Worm (Caenorhabditis elegans) whole organism, L3 larva: Measurements from ENCODE around the gene K02D3.2.

Source experiments
- R02D3.7 ChIP-seq: fragments of 150-350 bp; optimal IDR thresholded peaks from 2 replicates; lab custom pipeline; 2014; ENCODE audit warnings: missing biosample characterization, missing genetic modification characterization
- aly-2 ChIP-seq: fragments of 150-350 bp; optimal IDR thresholded peaks from 2 replicates; lab custom pipeline; 2014; ENCODE audit warnings: missing biosample characterization, missing genetic modification characterization
- ama-1 ChIP-seq: fragments of 150-350 bp; optimal IDR thresholded peaks from 2 replicates; lab custom pipeline; 2018
- ceh-16 ChIP-seq: sonication (generic microtip); optimal IDR thresholded peaks from 2 replicates; lab custom pipeline; 2017; ENCODE audit warnings: missing biosample characterization, missing genetic modification characterization
- ceh-28 ChIP-seq: fragments of 150-350 bp; optimal IDR thresholded peaks from 2 replicates; lab custom pipeline; 2014; ENCODE audit warnings: missing biosample characterization, missing genetic modification reagents, missing genetic modification characterization
- daf-12 ChIP-seq: fragments of 150-350 bp; optimal IDR thresholded peaks from 2 replicates; lab custom pipeline; 2014; ENCODE audit warnings: missing biosample characterization, missing genetic modification reagents, missing genetic modification characterization
- egl-27 ChIP-seq: sonication (generic microtip); optimal IDR thresholded peaks from 4 replicates; lab custom pipeline; 2017; ENCODE audit warnings: missing biosample characterization, missing genetic modification reagents, missing genetic modification characterization
- egl-5 ChIP-seq: fragments of 150-350 bp; optimal IDR thresholded peaks from 2 replicates; lab custom pipeline; 2017; ENCODE audit warnings: missing biosample characterization, missing genetic modification reagents, missing genetic modification characterization, inconsistent platforms
- elt-2 ChIP-seq: sonication (generic microtip); optimal IDR thresholded peaks from 2 replicates; lab custom pipeline; 2016; ENCODE audit warnings: missing genetic modification reagents, mild to moderate bottlenecking, missing genetic modification characterization, missing compliant biosample characterization
- eor-1 ChIP-seq, 2 experiments: fragments of 150-350 bp; optimal IDR thresholded peaks; 2 replicates each; lab custom pipeline; 2014 to 2018; ENCODE audit warnings: missing biosample characterization in 2 of 2, missing genetic modification characterization in 2 of 2
- hmg-11 ChIP-seq: sonication (generic microtip); optimal IDR thresholded peaks from 2 replicates; lab custom pipeline; 2016; ENCODE audit warnings: missing genetic modification characterization, missing compliant biosample characterization
- jun-1 ChIP-seq: fragments of 150-350 bp; optimal IDR thresholded peaks from 2 replicates; lab custom pipeline; 2014; ENCODE audit warnings: missing biosample characterization, missing genetic modification reagents, missing genetic modification characterization
- lin-15B ChIP-seq: fragments of 150-350 bp; optimal IDR thresholded peaks from 2 replicates; lab custom pipeline; 2014; ENCODE audit warnings: missing biosample characterization, missing genetic modification characterization
- lin-39 ChIP-seq: fragments of 150-350 bp; optimal IDR thresholded peaks from 2 replicates; lab custom pipeline; 2018; ENCODE audit warnings: missing biosample characterization, missing genetic modification reagents, missing genetic modification characterization
- mdl-1 ChIP-seq: fragments of 150-350 bp; optimal IDR thresholded peaks from 2 replicates; lab custom pipeline; 2014; ENCODE audit warnings: missing biosample characterization, missing genetic modification characterization
- nfya-1 ChIP-seq: sonication (generic microtip); optimal IDR thresholded peaks from 2 replicates; lab custom pipeline; 2017; ENCODE audit warnings: missing genetic modification characterization, mild to moderate bottlenecking, missing compliant biosample characterization, antibody characterized with exemption, moderate library complexity; ENCODE audit not compliant: insufficient read depth
- nhr-11 ChIP-seq: fragments of 150-350 bp; optimal IDR thresholded peaks from 2 replicates; lab custom pipeline; 2014; ENCODE audit warnings: missing biosample characterization, missing genetic modification characterization
- nhr-23 ChIP-seq: fragments of 150-350 bp; optimal IDR thresholded peaks from 2 replicates; lab custom pipeline; 2014; ENCODE audit warnings: missing biosample characterization, missing genetic modification reagents, missing genetic modification characterization
- nhr-25 ChIP-seq: sonication (generic microtip); optimal IDR thresholded peaks from 2 replicates; lab custom pipeline; 2017; ENCODE audit warnings: missing biosample characterization, missing genetic modification characterization
- nhr-28 ChIP-seq: fragments of 150-350 bp; optimal IDR thresholded peaks from 2 replicates; lab custom pipeline; 2014; ENCODE audit warnings: missing biosample characterization, missing genetic modification characterization
- nhr-43 ChIP-seq: sonication (generic microtip); optimal IDR thresholded peaks from 2 replicates; lab custom pipeline; 2016; ENCODE audit warnings: mild to moderate bottlenecking, missing genetic modification characterization, missing compliant biosample characterization; ENCODE audit not compliant: poor library complexity, severe bottlenecking
- nhr-77 ChIP-seq: fragments of 150-350 bp; optimal IDR thresholded peaks from 2 replicates; lab custom pipeline; 2014; ENCODE audit warnings: missing biosample characterization, missing genetic modification characterization
- pha-4 ChIP-seq: fragments of 150-350 bp; optimal IDR thresholded peaks from 2 replicates; lab custom pipeline; 2014; ENCODE audit warnings: missing biosample characterization, missing genetic modification reagents, missing genetic modification characterization
- pqm-1 ChIP-seq: fragments of 150-350 bp; optimal IDR thresholded peaks from 2 replicates; lab custom pipeline; 2017; ENCODE audit warnings: missing biosample characterization, missing genetic modification characterization, inconsistent platforms
- skn-1 ChIP-seq: fragments of 150-350 bp; optimal IDR thresholded peaks from 2 replicates; lab custom pipeline; 2014; ENCODE audit warnings: missing biosample characterization, missing genetic modification characterization
- snpc-4 ChIP-seq: fragments of 150-350 bp; optimal IDR thresholded peaks from 2 replicates; lab custom pipeline; 2014; ENCODE audit warnings: missing biosample characterization, missing genetic modification characterization
- tbx-2 ChIP-seq: sonication (generic microtip); optimal IDR thresholded peaks from 2 replicates; lab custom pipeline; 2016; ENCODE audit warnings: mild to moderate bottlenecking, missing genetic modification characterization, missing compliant biosample characterization
- zag-1 ChIP-seq: fragments of 150-350 bp; optimal IDR thresholded peaks from 2 replicates; lab custom pipeline; 2014; ENCODE audit warnings: missing biosample characterization, missing genetic modification characterization

Gene K02D3.2

DNA sequence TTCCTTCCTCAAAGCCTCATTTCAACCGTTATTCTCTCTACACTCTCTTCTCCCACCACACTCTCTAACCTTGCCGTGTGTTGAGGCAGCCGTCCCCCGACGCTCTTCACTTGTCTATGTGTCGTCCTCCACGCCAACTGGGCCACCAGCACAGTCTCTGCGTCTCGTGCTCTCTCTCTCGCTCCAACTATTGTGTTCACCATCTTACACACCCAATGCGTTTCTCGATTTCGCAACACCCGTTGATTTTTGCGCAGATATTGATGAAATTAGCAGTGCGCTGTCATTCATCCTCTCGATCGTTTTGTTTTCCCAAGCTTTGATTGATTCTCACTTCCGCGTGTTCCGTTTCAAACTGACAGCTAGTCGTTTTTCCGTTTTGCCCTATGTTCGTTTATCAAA lies 24.7 kb downstream of the K02D3.2 start (continued):
- TF ChIP-seq lin-15B (tag; lab: Kevin White, UChicago) = peak; percentile 15
- peak; percentile 75 for TF ChIP-seq egl-5
- peak; percentile 71 for TF ChIP-seq nhr-23 (tag; lab: Kevin White, UChicago)
- peak; percentile 36 for TF ChIP-seq R02D3.7 (tag; lab: Kevin White, UChicago)
- TF ChIP-seq jun-1 = no peak
- peak; percentile 1 for TF ChIP-seq zag-1 (tag; lab: Kevin White, UChicago)
- TF ChIP-seq mdl-1 (tag; lab: Kevin White, UChicago) = peak; percentile 5

DNA sequence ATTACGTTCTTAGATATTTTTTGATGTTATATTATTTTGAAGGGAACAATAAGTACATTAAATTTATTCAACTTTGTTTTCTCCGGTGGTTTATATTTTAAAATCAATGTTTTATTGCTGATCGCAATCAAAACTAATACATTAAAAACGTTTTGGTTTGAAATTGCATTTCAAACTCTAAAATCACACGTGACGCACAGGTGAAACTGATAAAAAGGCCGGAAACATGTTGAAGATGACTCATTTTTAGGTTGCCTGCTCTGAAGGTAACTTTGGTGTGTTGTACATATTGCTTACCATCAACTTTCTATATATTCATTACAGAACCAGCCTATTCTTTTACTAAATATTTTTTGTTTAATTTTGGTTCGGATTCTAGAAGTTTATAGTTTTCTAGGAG lies 26.1 kb downstream of the K02D3.2 start:
- no peak for TF ChIP-seq nhr-77 (tag; lab: Kevin White, UChicago)
- TF ChIP-seq skn-1 = no peak
- TF ChIP-seq jun-1 = peak; percentile 59
- TF ChIP-seq elt-2 = peak; percentile 64
- no peak for TF ChIP-seq egl-27
- TF ChIP-seq pqm-1 (tag; lab: Kevin White, UChicago) = peak; percentile 80
- TF ChIP-seq pha-4 = peak; percentile 36

DNA sequence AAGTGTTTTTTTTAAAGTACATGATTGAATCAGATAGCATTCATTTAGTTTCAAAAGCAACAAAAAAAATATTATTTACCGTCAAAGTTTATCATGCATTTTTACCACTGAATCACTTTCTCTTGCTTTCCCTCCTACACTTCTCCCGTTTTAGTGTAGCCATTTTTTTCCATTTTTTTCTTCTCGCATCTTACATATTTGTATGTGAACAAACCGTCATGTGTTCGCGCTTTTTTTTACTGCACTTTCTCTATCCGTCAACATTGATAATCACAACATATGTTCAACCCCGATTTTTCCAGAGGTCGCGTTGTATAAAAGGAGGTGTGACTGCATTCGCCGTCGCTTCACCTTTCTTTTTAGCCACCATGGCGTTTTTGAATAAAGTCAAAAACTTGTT lies 34.9 kb downstream of the K02D3.2 start, which contains the start of gene gck-4:
TSS of gene gck-4 (plus strand) at position 301 of the 400 bp plus-strand sequence.
- TF ChIP-seq egl-27 (no peak), egl-5 (no peak), lin-15B (tag; lab: Kevin White, UChicago) (no peak), tbx-2 (tag; lab: Kevin White, UChicago) (no peak), elt-2 (no peak), nhr-28 (no peak), nhr-25 (tag; lab: Kevin White, UChicago) (no peak)

DNA sequence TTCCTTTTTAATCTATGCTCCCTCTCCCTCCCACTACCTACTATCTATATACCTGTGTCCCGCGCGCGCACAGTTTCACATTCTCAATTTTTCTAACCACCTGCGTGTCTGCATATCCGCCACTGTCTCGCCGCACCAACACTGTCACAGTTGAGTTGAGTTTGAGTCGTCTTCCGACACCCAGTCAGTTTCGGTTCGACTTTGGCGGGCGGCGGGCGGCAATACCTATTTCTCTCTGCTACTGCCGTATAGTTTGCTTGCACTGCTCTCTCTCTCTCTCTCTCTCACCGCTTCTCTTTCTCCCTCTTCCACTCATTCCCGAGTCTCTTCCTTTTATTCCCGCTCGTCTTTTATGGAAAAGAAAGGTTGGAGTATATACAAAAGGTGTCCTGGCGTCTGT lies 36.4 kb downstream of the K02D3.2 start:
- TF ChIP-seq pha-4 = peak; percentile 37
- peak; percentile 40 for TF ChIP-seq elt-2
- no peak for TF ChIP-seq mdl-1 (tag; lab: Kevin White, UChicago)
- TF ChIP-seq nhr-25 (tag; lab: Kevin White, UChicago) = peak; percentile 7
- peak; percentile 13 for TF ChIP-seq jun-1
- TF ChIP-seq nhr-23 (tag; lab: Kevin White, UChicago) = peak; percentile 51

ce11 chrX:13672622-13673021 lies 39.2 kb downstream of the K02D3.2 start:
- TF ChIP-seq pha-4 (peak; percentile 24), pqm-1 (tag; lab: Kevin White, UChicago) (peak; percentile 56), eor-1 (tag; optimal IDR thresholded peaks at IDR 0.05; lab: Kevin White, UChicago) (no peak), ama-1 (lab: Kevin White, UChicago) (no peak), lin-15B (tag; lab: Kevin White, UChicago) (no peak), aly-2 (no peak), R02D3.7 (tag; lab: Kevin White, UChicago) (no peak), snpc-4 (tag; lab: Kevin White, UChicago) (peak; percentile 1), nhr-11 (no peak), elt-2 (peak; percentile 73), nhr-25 (tag; lab: Kevin White, UChicago) (no peak), daf-12 (no peak)

ce11 chrX:13670966-13671365 lies 40.8 kb downstream of the K02D3.2 start:
- TF ChIP-seq zag-1 (tag; lab: Kevin White, UChicago) = no peak
- peak; percentile 44 for TF ChIP-seq lin-39 (tag; lab: Kevin White, UChicago)

ce11 chrX:13669641-13670040 lies 42.2 kb downstream of the K02D3.2 start:
- TF ChIP-seq nfya-1 (tag; lab: Kevin White, UChicago) = peak; percentile 41
- TF ChIP-seq snpc-4 (tag; lab: Kevin White, UChicago) = no peak
- no peak for TF ChIP-seq egl-27
- TF ChIP-seq nhr-43 (tag; lab: Kevin White, UChicago) = no peak
- TF ChIP-seq pqm-1 (tag; lab: Kevin White, UChicago) = peak; percentile 43
- TF ChIP-seq ceh-16 (tag; lab: Kevin White, UChicago) = no peak
- peak; percentile 12 for TF ChIP-seq jun-1
- peak; percentile 71 for TF ChIP-seq elt-2
- TF ChIP-seq hmg-11 (tag; lab: Kevin White, UChicago) = peak; percentile 4
- TF ChIP-seq pha-4 = peak; percentile 96
- peak; percentile 54 for TF ChIP-seq ceh-28 (tag; lab: Kevin White, UChicago)
